Worm (Caenorhabditis elegans) whole organism, midembryonic: ENCODE results near the gene hda-11.

Experiments used
- T22C8.4 ChIP-seq: fragments of 200-800 bp; sonication (Bioruptor generic); IDR thresholded peaks from 2 replicates; pipeline ENCODE4 v1.3.6; 2022; ENCODE audit warnings: missing genetic modification characterization, missing compliant biosample characterization
- cog-1 ChIP-seq: sonication (generic microtip); optimal IDR thresholded peaks from 2 replicates; lab custom pipeline; 2016; ENCODE audit warnings: missing genetic modification characterization, missing compliant biosample characterization
- flt-1 ChIP-seq: fragments of 200-800 bp; sonication (Bioruptor generic); IDR thresholded peaks from 2 replicates; pipeline ENCODE4 v1.3.6; 2022; ENCODE audit warnings: missing genetic modification characterization, missing compliant biosample characterization
- klf-2 ChIP-seq: fragments of 200-800 bp; sonication (Bioruptor generic); conservative IDR thresholded peaks from 2 replicates; pipeline ENCODE4 v1.3.6; 2022; ENCODE audit warnings: missing genetic modification reagents, missing genetic modification characterization, missing compliant biosample characterization
- med-1 ChIP-seq: sonication (generic microtip); optimal IDR thresholded peaks from 2 replicates; lab custom pipeline; 2017; ENCODE audit warnings: missing genetic modification characterization, mild to moderate bottlenecking, missing compliant biosample characterization, antibody characterized with exemption, missing genetic modification reagents; ENCODE audit not compliant: insufficient read depth
- ref-1 ChIP-seq: fragments of 200-800 bp; sonication (Bioruptor generic); conservative IDR thresholded peaks from 2 replicates; pipeline ENCODE4 v1.3.6; 2022; ENCODE audit warnings: missing genetic modification reagents, missing genetic modification characterization, missing compliant biosample characterization
- tab-1 ChIP-seq: fragments of 200-800 bp; sonication (Bioruptor generic); IDR thresholded peaks from 2 replicates; pipeline ENCODE4 v1.3.6; 2022; ENCODE audit warnings: missing genetic modification characterization, missing compliant biosample characterization
- ztf-23 ChIP-seq: fragments of 200-800 bp; sonication (Bioruptor generic); IDR thresholded peaks from 2 replicates; pipeline ENCODE4 v1.3.6; 2022; ENCODE audit warnings: missing genetic modification reagents, missing genetic modification characterization, missing compliant biosample characterization
- ztf-29 ChIP-seq: fragments of 200-800 bp; sonication (Bioruptor generic); IDR thresholded peaks from 2 replicates; pipeline ENCODE4 v1.3.6; 2022; ENCODE audit warnings: missing genetic modification reagents, missing genetic modification characterization, missing compliant biosample characterization

hda-11 gene

DNA sequence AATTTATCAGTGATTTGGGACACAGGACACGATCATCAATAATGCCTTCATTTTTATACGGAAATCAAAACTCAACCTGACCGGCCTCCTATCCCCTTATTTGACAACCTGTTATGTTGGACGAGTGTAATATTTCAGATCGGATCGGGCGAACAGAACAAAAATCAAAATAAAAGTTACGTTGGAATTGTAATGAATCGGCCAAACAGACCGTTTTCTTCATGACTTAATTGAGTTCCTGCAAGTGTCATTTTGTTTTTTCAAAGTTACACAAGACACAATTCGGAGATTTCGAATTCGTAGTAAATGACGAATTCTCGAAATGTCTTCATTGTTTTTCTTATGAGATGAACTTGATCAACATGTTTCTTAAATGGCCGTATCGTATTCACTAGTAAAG lies 29.3 kb downstream of the hda-11 start, which contains the start of gene F32G8.3:
Gene F32G8.3, minus strand, starts transcription at position 101 of the 400 bp plus-strand sequence.
- TF ChIP-seq ztf-29 (GFP tag; lab: Robert Waterston, UW) (no peak), ztf-23 (GFP tag; lab: Robert Waterston, UW) (no peak)

DNA sequence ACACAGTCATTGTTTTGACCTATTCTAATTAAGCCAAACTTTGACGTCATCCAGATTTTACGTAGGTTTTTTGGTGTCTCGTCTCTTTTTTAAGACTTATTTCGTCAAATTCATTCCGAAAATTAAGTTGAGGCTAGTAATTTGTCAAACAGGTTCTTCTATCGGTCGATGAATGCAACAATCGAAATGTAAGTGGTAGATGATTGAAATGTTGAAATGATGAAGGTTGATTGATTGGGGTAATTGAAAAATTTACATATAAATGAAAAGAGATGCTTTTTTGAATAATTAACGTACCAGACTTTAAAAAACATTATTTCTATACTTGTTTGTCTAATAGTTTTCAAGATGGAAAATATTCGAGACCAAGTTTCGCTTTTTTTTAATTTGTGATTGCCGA lies 30.4 kb downstream of the hda-11 start:
- TF ChIP-seq klf-2 (GFP tag; lab: Robert Waterston, UW), result no peak
- TF ChIP-seq cog-1 (tag; lab: Kevin White, UChicago), result no peak
- TF ChIP-seq ztf-23 (GFP tag; lab: Robert Waterston, UW), result no peak
- TF ChIP-seq ref-1, result no peak
- no peak for TF ChIP-seq flt-1 (GFP tag; lab: Robert Waterston, UW)
- no peak for TF ChIP-seq T22C8.4

DNA sequence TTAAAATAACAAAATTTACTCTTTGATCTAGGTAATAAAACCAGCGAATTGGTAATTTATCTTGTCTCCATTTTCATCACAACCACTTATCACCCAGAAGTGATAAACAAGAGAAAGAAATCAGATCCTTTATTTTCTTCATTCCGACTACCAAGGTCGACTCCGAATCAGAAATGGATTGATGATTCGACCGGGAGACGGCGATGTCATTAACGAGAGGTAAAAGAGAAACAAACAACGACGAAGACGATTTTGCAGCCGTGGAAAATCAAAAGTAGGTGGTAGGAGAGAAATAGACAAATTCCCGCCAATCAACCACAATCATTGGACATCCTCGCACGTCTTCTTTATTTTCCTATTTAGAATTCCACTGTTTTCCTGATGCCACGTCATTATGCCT lies 31.1 kb downstream of the hda-11 start:
- TF ChIP-seq cog-1 (tag; lab: Kevin White, UChicago) (no peak), klf-2 (GFP tag; lab: Robert Waterston, UW) (no peak), tab-1 (GFP tag; lab: Robert Waterston, UW) (no peak), flt-1 (GFP tag; lab: Robert Waterston, UW) (no peak), T22C8.4 (no peak), ref-1 (no peak), ztf-23 (GFP tag; lab: Robert Waterston, UW) (no peak), med-1 (GFP tag; lab: Kevin White, UChicago) (no peak), ztf-29 (GFP tag; lab: Robert Waterston, UW) (no peak)

DNA sequence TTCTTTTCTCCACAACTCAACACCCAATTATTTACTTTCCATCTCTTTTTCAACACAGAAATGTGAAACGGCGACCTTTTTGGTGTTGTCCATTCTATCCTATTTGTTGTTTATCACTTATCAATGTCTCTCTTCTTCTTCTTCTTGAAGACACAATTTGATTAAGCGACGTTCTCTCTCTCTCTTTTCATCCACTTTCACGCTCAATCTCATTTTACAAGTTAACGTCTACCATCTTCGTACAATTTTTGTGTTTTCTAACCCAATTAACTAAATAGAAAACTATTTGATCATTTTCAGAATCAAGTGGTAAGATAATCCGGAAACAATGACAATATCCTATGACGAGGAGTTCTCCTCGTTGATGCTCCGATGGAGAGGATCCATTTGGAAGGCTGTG lies 31.7 kb downstream of the hda-11 start, which contains the start of gene best-14:
Gene best-14, plus strand, starts transcription at position 301 of the 400 bp plus-strand sequence.
- no peak for TF ChIP-seq cog-1 (tag; lab: Kevin White, UChicago)
- no peak for TF ChIP-seq ztf-29 (GFP tag; lab: Robert Waterston, UW)
- TF ChIP-seq T22C8.4, result no peak
- no peak for TF ChIP-seq ref-1
- no peak for TF ChIP-seq tab-1 (GFP tag; lab: Robert Waterston, UW)
- no peak for TF ChIP-seq med-1 (GFP tag; lab: Kevin White, UChicago)

DNA sequence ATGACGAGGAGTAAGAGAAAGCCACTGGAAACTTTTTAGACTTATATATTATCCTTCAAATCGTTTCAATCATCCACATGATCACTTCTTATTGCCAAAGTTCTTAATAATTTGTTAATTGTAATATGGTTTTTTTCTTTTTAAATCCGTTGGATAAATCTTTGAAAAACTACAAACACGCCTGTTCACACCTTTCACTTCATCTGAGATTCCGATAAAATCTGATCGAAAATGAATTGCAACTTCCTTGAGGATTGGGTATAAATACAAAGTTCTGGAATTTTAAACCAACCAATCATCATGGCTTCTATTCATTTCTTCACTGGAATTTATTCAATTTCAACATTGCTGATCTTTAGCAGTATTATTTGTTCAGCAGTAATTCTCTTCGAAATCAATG lies 34.6 kb downstream of the hda-11 start, which contains the start of gene col-152:
Gene col-152, plus strand, starts transcription at position 301 of the 400 bp plus-strand sequence.
- TF ChIP-seq klf-2 (GFP tag; lab: Robert Waterston, UW) (no peak), cog-1 (tag; lab: Kevin White, UChicago) (no peak), med-1 (GFP tag; lab: Kevin White, UChicago) (no peak), ref-1 (no peak), T22C8.4 (no peak), flt-1 (GFP tag; lab: Robert Waterston, UW) (no peak), ztf-23 (GFP tag; lab: Robert Waterston, UW) (no peak), tab-1 (GFP tag; lab: Robert Waterston, UW) (no peak), ztf-29 (GFP tag; lab: Robert Waterston, UW) (no peak)

DNA sequence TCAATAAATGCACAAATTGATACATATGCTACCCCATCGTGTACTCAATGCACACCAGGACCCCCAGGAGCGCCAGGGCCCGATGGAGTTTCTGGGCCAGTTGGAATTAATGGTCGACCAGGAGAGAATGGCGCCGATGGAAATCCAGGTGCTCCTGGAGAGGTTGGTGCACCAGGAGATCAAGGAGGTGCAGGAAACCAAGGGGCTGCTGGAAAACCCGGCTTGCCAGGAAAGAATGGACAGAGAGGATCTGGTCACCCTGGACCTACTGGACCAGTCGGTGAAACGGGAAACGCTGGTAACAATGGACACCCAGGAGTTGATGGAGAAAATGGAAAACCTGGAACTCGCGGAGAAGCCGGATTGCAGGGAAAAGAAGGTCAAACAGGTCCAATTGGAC lies 35.6 kb downstream of the hda-11 start:
- TF ChIP-seq klf-2 (GFP tag; lab: Robert Waterston, UW) (no peak), ref-1 (no peak), flt-1 (GFP tag; lab: Robert Waterston, UW) (no peak), med-1 (GFP tag; lab: Kevin White, UChicago) (no peak), T22C8.4 (no peak), cog-1 (tag; lab: Kevin White, UChicago) (no peak), ztf-23 (GFP tag; lab: Robert Waterston, UW) (no peak), ztf-29 (GFP tag; lab: Robert Waterston, UW) (no peak), tab-1 (GFP tag; lab: Robert Waterston, UW) (no peak)

DNA sequence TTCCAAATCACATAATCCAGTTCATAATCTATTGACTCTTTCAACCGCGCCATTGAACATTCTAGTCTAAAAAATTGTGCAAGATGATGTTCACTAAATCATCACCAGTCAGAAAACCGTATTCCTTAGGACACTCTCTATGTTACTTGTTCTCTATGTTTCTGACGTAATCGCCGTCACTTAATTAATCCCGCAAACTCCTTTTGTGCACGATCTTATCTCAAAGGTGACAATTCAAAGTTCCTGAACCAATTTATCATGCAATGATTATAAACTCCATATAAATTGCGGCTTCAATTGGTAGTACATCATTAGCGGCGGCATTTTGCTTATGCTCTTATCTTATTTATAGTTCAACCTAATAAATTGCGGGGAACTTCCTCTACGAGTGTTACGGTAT lies 36.8 kb downstream of the hda-11 start:
- TF ChIP-seq tab-1 (GFP tag; lab: Robert Waterston, UW), result no peak
- TF ChIP-seq klf-2 (GFP tag; lab: Robert Waterston, UW), result no peak
- no peak for TF ChIP-seq ztf-29 (GFP tag; lab: Robert Waterston, UW)
- no peak for TF ChIP-seq cog-1 (tag; lab: Kevin White, UChicago)
- no peak for TF ChIP-seq T22C8.4
- TF ChIP-seq ref-1, result no peak
- TF ChIP-seq ztf-23 (GFP tag; lab: Robert Waterston, UW), result no peak
- TF ChIP-seq med-1 (GFP tag; lab: Kevin White, UChicago), result no peak
- no peak for TF ChIP-seq flt-1 (GFP tag; lab: Robert Waterston, UW)

DNA sequence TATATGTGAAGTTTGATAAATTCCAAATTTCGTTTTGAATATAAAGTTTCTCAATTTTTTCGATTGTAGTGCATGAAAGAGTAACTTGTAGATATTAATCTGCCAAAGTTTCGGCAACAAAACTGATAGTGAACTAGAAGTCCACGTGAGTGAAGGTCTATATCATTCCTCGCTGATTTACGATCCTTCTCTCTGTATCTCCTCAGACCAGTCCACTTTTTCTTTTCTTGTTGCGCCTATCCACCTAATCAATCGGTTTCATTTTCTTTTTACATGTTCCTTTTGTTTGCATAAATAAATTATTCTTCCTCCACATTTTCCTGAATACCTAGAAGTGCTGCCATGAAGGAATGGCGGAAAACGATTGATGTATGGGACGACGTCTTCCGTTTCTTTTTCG lies 38.2 kb downstream of the hda-11 start:
- TF ChIP-seq T22C8.4 (no peak), med-1 (GFP tag; lab: Kevin White, UChicago) (no peak), klf-2 (GFP tag; lab: Robert Waterston, UW) (no peak), tab-1 (GFP tag; lab: Robert Waterston, UW) (no peak), flt-1 (GFP tag; lab: Robert Waterston, UW) (no peak), ref-1 (no peak), cog-1 (tag; lab: Kevin White, UChicago) (no peak), ztf-29 (GFP tag; lab: Robert Waterston, UW) (no peak)

DNA sequence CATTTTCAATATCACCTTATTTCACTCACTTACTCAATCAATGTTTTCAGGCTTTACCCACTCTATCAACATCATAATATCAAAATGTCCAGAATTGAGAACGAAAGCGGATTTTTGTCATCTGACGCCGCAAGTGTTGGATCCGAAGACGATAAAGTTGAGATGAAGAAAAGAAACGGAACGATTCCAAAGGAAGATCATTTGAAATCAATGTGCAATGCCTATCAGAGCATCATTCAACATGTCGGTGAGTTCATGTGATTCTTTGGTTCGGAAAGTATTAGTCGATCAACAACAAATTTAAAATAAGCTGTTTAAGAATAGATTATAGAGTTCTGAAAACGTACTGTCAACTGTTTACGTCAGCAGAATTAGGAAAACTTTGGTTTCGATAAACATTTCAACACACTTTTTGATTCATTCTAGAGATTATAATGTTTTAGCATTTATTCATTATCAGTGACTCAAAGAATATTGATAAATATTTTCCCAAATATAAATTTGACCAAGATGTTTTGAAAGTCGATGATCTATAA lies 38.9 kb downstream of the hda-11 start, which contains the start of gene cat-4:
Gene cat-4, plus strand, starts transcription at position 51 of the 536 bp plus-strand sequence.
- no peak for TF ChIP-seq med-1 (GFP tag; lab: Kevin White, UChicago)
- TF ChIP-seq ref-1, result no peak
- no peak for TF ChIP-seq cog-1 (tag; lab: Kevin White, UChicago)
- TF ChIP-seq ztf-29 (GFP tag; lab: Robert Waterston, UW), result no peak
- no peak for TF ChIP-seq T22C8.4
- no peak for TF ChIP-seq klf-2 (GFP tag; lab: Robert Waterston, UW)
- TF ChIP-seq ztf-23 (GFP tag; lab: Robert Waterston, UW), result no peak
- no peak for TF ChIP-seq tab-1 (GFP tag; lab: Robert Waterston, UW)

DNA sequence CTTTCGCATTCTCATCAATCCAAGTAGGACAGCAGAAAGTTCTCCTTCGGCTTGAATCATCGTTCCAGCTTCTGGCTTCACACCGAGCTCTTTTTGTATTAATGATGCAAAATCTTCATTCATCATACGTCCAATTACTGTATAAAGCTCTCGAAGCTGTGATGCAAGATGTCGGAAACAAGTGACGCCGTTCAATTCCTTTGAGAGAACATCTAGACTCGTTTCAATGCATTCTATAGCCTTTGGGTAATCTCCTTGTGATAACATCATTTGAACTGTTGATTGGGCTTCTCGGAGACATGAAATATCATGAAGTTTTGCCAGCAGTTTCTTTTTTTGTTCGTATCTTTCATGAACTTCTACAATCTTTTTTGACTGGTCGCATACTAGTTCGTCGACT lies 42.5 kb downstream of the hda-11 start:
- no peak for TF ChIP-seq med-1 (GFP tag; lab: Kevin White, UChicago)
- no peak for TF ChIP-seq cog-1 (tag; lab: Kevin White, UChicago)
- TF ChIP-seq T22C8.4, result no peak
